Fruit fly (Drosophila melanogaster) whole organism, embryonic: ENCODE measurements around the gene Duox.

ENCODE experiments used
- Abd-B ChIP-seq: fragments of 200-800 bp; sonication (Bioruptor generic); optimal IDR thresholded peaks from 2 replicates; lab custom pipeline; 2018; ENCODE audit warnings: missing biosample characterization, mild to moderate bottlenecking, missing genetic modification characterization, moderate library complexity
- B-H1 ChIP-seq: fragments of 200-800 bp; sonication (Bioruptor generic); IDR thresholded peaks from 3 replicates; pipeline ENCODE4 v1.3.6; 2022; ENCODE audit warnings: missing biosample characterization, missing genetic modification characterization
- B-H2 ChIP-seq: fragments of 200-800 bp; sonication (Bioruptor generic); optimal IDR thresholded peaks from 2 replicates; lab custom pipeline; 2018; ENCODE audit warnings: missing biosample characterization, mild to moderate bottlenecking, missing genetic modification characterization
- CG10321 ChIP-seq: fragments of 200-800 bp; sonication (Bioruptor generic); IDR thresholded peaks from 2 replicates; pipeline ENCODE4 v1.3.6; 2022; ENCODE audit warnings: missing biosample characterization, missing genetic modification characterization
- CG10565 ChIP-seq: fragments of 200-800 bp; sonication (Bioruptor generic); optimal IDR thresholded peaks from 3 replicates; lab custom pipeline; 2016; ENCODE audit warnings: missing biosample characterization, mild to moderate bottlenecking, missing genetic modification characterization
- CG11093 ChIP-seq: fragments of 200-800 bp; sonication (Bioruptor generic); IDR thresholded peaks from 3 replicates; pipeline ENCODE4 v1.3.6; 2022; ENCODE audit warnings: missing biosample characterization, missing genetic modification characterization
- CG12219 ChIP-seq: fragments of 200-800 bp; sonication (Bioruptor generic); optimal IDR thresholded peaks from 3 replicates; lab custom pipeline; 2018; ENCODE audit warnings: missing biosample characterization, mild to moderate bottlenecking, missing genetic modification characterization
- CG12744 ChIP-seq: fragments of 200-800 bp; sonication (Bioruptor generic); optimal IDR thresholded peaks from 2 replicates; lab custom pipeline; 2016; ENCODE audit warnings: missing biosample characterization, missing genetic modification characterization
- CG13775 ChIP-seq: fragments of 200-800 bp; sonication (Bioruptor generic); optimal IDR thresholded peaks from 3 replicates; lab custom pipeline; 2017; ENCODE audit warnings: missing biosample characterization, mild to moderate bottlenecking, missing genetic modification characterization
- CG14050 ChIP-seq: fragments of 200-800 bp; sonication (Bioruptor generic); IDR thresholded peaks from 3 replicates; pipeline ENCODE4 v1.3.6; 2022; ENCODE audit warnings: missing biosample characterization, missing genetic modification characterization
- CG1529 ChIP-seq: fragments of 200-800 bp; sonication (Bioruptor generic); optimal IDR thresholded peaks from 3 replicates; lab custom pipeline; 2018; ENCODE audit warnings: missing biosample characterization, missing genetic modification characterization
- CG15479 ChIP-seq: fragments of 200-800 bp; sonication (Bioruptor generic); optimal IDR thresholded peaks from 3 replicates; lab custom pipeline; 2019; ENCODE audit warnings: missing biosample characterization, mild to moderate bottlenecking, missing genetic modification characterization, moderate library complexity
- CG17912 ChIP-seq: fragments of 200-800 bp; sonication (Bioruptor generic); optimal IDR thresholded peaks from 2 replicates; lab custom pipeline; 2018; ENCODE audit warnings: missing biosample characterization, mild to moderate bottlenecking, missing genetic modification characterization
- CG18011 ChIP-seq: fragments of 200-800 bp; sonication (Bioruptor generic); optimal IDR thresholded peaks from 2 replicates; lab custom pipeline; 2017; ENCODE audit warnings: missing biosample characterization, missing genetic modification characterization, mild to moderate bottlenecking, moderate library complexity, missing genotype
- CG2199 ChIP-seq: fragments of 200-800 bp; sonication (Bioruptor generic); IDR thresholded peaks from 3 replicates; pipeline ENCODE4 v1.3.6; 2022; ENCODE audit warnings: missing biosample characterization, missing genetic modification characterization
- CG30020 ChIP-seq: fragments of 200-800 bp; optimal IDR thresholded peaks from 2 replicates; lab custom pipeline; 2019; ENCODE audit warnings: missing biosample characterization, mild to moderate bottlenecking, missing genetic modification characterization, moderate library complexity
- CG30403 ChIP-seq: fragments of 200-800 bp; sonication (Bioruptor generic); optimal IDR thresholded peaks from 3 replicates; lab custom pipeline; 2016; ENCODE audit warnings: missing biosample characterization, missing genetic modification characterization
- CG3281 ChIP-seq: fragments of 200-800 bp; sonication (Bioruptor generic); optimal IDR thresholded peaks from 3 replicates; lab custom pipeline; 2017; ENCODE audit warnings: missing biosample characterization, mild to moderate bottlenecking, missing genetic modification characterization
- CG34224 ChIP-seq: fragments of 200-800 bp; sonication (Bioruptor generic); IDR thresholded peaks from 3 replicates; pipeline ENCODE4 v1.3.6; 2022; ENCODE audit warnings: missing biosample characterization, missing genetic modification characterization; ENCODE audit not compliant: partially characterized antibody
- CG7963 ChIP-seq: fragments of 200-800 bp; sonication (Bioruptor generic); IDR thresholded peaks from 3 replicates; pipeline ENCODE4 v1.3.6; 2022; ENCODE audit warnings: missing biosample characterization, missing genetic modification characterization; ENCODE audit not compliant: partially characterized antibody
- CG8924 ChIP-seq: fragments of 200-800 bp; optimal IDR thresholded peaks from 3 replicates; lab custom pipeline; 2019; ENCODE audit warnings: missing biosample characterization, mild to moderate bottlenecking, missing genetic modification characterization, moderate library complexity
- CG9609 ChIP-seq: fragments of 200-800 bp; sonication (Bioruptor generic); optimal IDR thresholded peaks from 3 replicates; lab custom pipeline; 2016; ENCODE audit warnings: missing biosample characterization, missing genetic modification characterization
- CTCF ChIP-seq: fragments of 200-800 bp; sonication (Bioruptor generic); optimal IDR thresholded peaks from 2 replicates; lab custom pipeline; 2017; ENCODE audit warnings: missing biosample characterization, mild to moderate bottlenecking, missing genetic modification characterization, moderate library complexity
- Camta ChIP-seq: fragments of 200-800 bp; sonication (Bioruptor generic); optimal IDR thresholded peaks from 2 replicates; lab custom pipeline; 2016; ENCODE audit warnings: missing biosample characterization, missing genetic modification characterization
- D ChIP-seq, 2 experiments: fragments of 200-800 bp in 1 of 2; fragments of >200 bp in 1 of 2; sonication (Bioruptor generic) in 1 of 2; optimal IDR thresholded peaks; 2 replicates in 1 of 2; 3 replicates in 1 of 2; lab custom pipeline; 2017; ENCODE audit warnings: mild to moderate bottlenecking in 1 of 2, missing biosample characterization in 1 of 2, missing genetic modification characterization in 1 of 2, missing genetic modification reagents in 1 of 2
- D19B ChIP-seq: fragments of 200-800 bp; sonication (Bioruptor generic); optimal IDR thresholded peaks from 2 replicates; lab custom pipeline; 2017; ENCODE audit warnings: missing biosample characterization, mild to moderate bottlenecking, missing genetic modification characterization
- Fer2 ChIP-seq: fragments of 200-800 bp; sonication (Bioruptor generic); optimal IDR thresholded peaks from 2 replicates; lab custom pipeline; 2018; ENCODE audit warnings: missing biosample characterization, mild to moderate bottlenecking, missing genetic modification characterization, moderate library complexity
- H15 ChIP-seq: fragments of 200-800 bp; sonication (Bioruptor generic); IDR thresholded peaks from 3 replicates; pipeline ENCODE4 v1.3.6; 2022; ENCODE audit warnings: missing biosample characterization, missing genetic modification characterization
- HmgZ ChIP-seq: fragments of 200-800 bp; sonication (Bioruptor generic); optimal IDR thresholded peaks from 2 replicates; lab custom pipeline; 2018; ENCODE audit warnings: missing biosample characterization, mild to moderate bottlenecking, missing genetic modification characterization
- Oli ChIP-seq: fragments of 200-800 bp; sonication (Bioruptor generic); optimal IDR thresholded peaks from 2 replicates; lab custom pipeline; 2018; ENCODE audit warnings: missing biosample characterization, mild to moderate bottlenecking, missing genetic modification characterization, moderate library complexity
- Sry-β ChIP-seq: fragments of 200-800 bp; sonication (Bioruptor generic); optimal IDR thresholded peaks from 2 replicates; lab custom pipeline; 2018; ENCODE audit warnings: missing biosample characterization, mild to moderate bottlenecking, missing genetic modification characterization, moderate library complexity
- Trl ChIP-seq, 3 experiments: fragments of >200 bp in 2 of 3; fragments of 200-800 bp in 1 of 3; sonication (Bioruptor generic) in 1 of 3; optimal IDR thresholded peaks; 2 replicates in 1 of 3; 3 replicates in 2 of 3; lab custom pipeline; 2016 to 2017; ENCODE audit warnings: missing biosample characterization in 1 of 3, missing genetic modification characterization in 1 of 3
- Vsx1 ChIP-seq: fragments of 200-800 bp; sonication (Bioruptor generic); optimal IDR thresholded peaks from 2 replicates; lab custom pipeline; 2017; ENCODE audit warnings: missing biosample characterization, mild to moderate bottlenecking, missing genetic modification characterization, missing genetic modification reagents
- ato ChIP-seq: fragments of 200-800 bp; sonication (Bioruptor generic); IDR thresholded peaks from 2 replicates; pipeline ENCODE4 v1.3.6; 2022; ENCODE audit warnings: missing biosample characterization, missing genetic modification characterization; ENCODE audit not compliant: partially characterized antibody
- bsh ChIP-seq, 2 experiments: fragments of 200-800 bp; sonication (Bioruptor generic); optimal IDR thresholded peaks; 2 replicates each; lab custom pipeline; 2017 to 2018; ENCODE audit warnings: mild to moderate bottlenecking in 2 of 2, missing biosample characterization in 2 of 2, missing genetic modification characterization in 2 of 2, moderate library complexity in 1 of 2
- dimm ChIP-seq: fragments of 200-800 bp; sonication (Bioruptor generic); IDR thresholded peaks from 2 replicates; pipeline ENCODE4 v1.3.6; 2022; ENCODE audit warnings: missing biosample characterization, missing genetic modification characterization
- fd3F ChIP-seq: fragments of 200-800 bp; sonication (Bioruptor generic); optimal IDR thresholded peaks from 2 replicates; lab custom pipeline; 2018; ENCODE audit warnings: missing biosample characterization, mild to moderate bottlenecking, missing genetic modification characterization, moderate library complexity
- hb ChIP-seq: fragments of 200-800 bp; sonication (Bioruptor generic); IDR thresholded peaks from 3 replicates; pipeline ENCODE4 v1.3.6; 2022; ENCODE audit warnings: missing biosample characterization, missing genetic modification characterization; ENCODE audit not compliant: partially characterized antibody
- ken ChIP-seq: fragments of 200-800 bp; sonication (Bioruptor generic); IDR thresholded peaks from 3 replicates; pipeline ENCODE4 v1.3.6; 2022; ENCODE audit warnings: missing biosample characterization, missing genetic modification characterization
- kni ChIP-seq: fragments of 200-800 bp; sonication (Bioruptor generic); optimal IDR thresholded peaks from 3 replicates; lab custom pipeline; 2017; ENCODE audit warnings: mild to moderate bottlenecking, missing biosample characterization, missing genetic modification reagents, missing genetic modification characterization
- mirr ChIP-seq: fragments of 200-800 bp; sonication (Bioruptor generic); optimal IDR thresholded peaks from 3 replicates; lab custom pipeline; 2018; ENCODE audit warnings: missing biosample characterization, mild to moderate bottlenecking, missing genetic modification characterization
- oc ChIP-seq: fragments of 200-800 bp; sonication (Bioruptor generic); optimal IDR thresholded peaks from 2 replicates; lab custom pipeline; 2018; ENCODE audit warnings: missing biosample characterization, mild to moderate bottlenecking, missing genetic modification characterization, moderate library complexity
- phol ChIP-seq: fragments of 200-800 bp; sonication (Bioruptor generic); optimal IDR thresholded peaks from 3 replicates; lab custom pipeline; 2018; ENCODE audit warnings: missing biosample characterization, mild to moderate bottlenecking, missing genetic modification characterization, moderate library complexity
- repo ChIP-seq: fragments of 200-800 bp; sonication (Bioruptor generic); optimal IDR thresholded peaks from 2 replicates; lab custom pipeline; 2016; ENCODE audit warnings: missing biosample characterization, missing genetic modification characterization
- row ChIP-seq: fragments of 200-800 bp; sonication (Bioruptor generic); IDR thresholded peaks from 3 replicates; pipeline ENCODE4 v1.3.6; 2022; ENCODE audit warnings: missing biosample characterization, missing genetic modification characterization
- seq ChIP-seq: fragments of 200-800 bp; sonication (Bioruptor generic); IDR thresholded peaks from 2 replicates; pipeline ENCODE4 v1.3.6; 2022; ENCODE audit warnings: missing biosample characterization, missing genetic modification characterization
- sim ChIP-seq: fragments of 200-800 bp; sonication (Bioruptor generic); IDR thresholded peaks from 2 replicates; pipeline ENCODE4 v1.3.6; 2022; ENCODE audit warnings: missing biosample characterization, missing genetic modification characterization
- slp2 ChIP-seq: fragments of 200-800 bp; sonication (Bioruptor generic); optimal IDR thresholded peaks from 2 replicates; lab custom pipeline; 2016; ENCODE audit warnings: missing biosample characterization, missing genetic modification characterization
- usp ChIP-seq: fragments of >200 bp; optimal IDR thresholded peaks from 2 replicates; lab custom pipeline; 2017; ENCODE audit warnings: missing biosample characterization, missing genetic modification characterization

The Duox gene

dm6 chr2L:2856960-2857584 is 27.0 kb upstream of the Duox start, which contains the start of gene CG2991 (continued):
- TF ChIP-seq D (optimal IDR thresholded peaks at IDR 0.05; lab: Kevin White, UChicago), result no peak
- no peak for TF ChIP-seq D (GFP tag; optimal IDR thresholded peaks at IDR 0.05; lab: Kevin White, UChicago)
- no peak for TF ChIP-seq CG9609 (GFP tag; lab: Kevin White, UChicago)
- TF ChIP-seq Trl (optimal IDR thresholded peaks at IDR 0.05; lab: Kevin White, UChicago), result no peak
- TF ChIP-seq Trl (GFP tag; optimal IDR thresholded peaks at IDR 0.05; lab: Kevin White, UChicago), result no peak
- 0 out of 3 replicates have a peak, but pooled peaks have one; percentile 10 for TF ChIP-seq ken (GFP tag; lab: Robert Waterston, UW)
- TF ChIP-seq CG12744, result no peak
- TF ChIP-seq CG10321 (GFP tag; lab: Robert Waterston, UW), result no peak
- no peak for TF ChIP-seq repo (GFP tag; lab: Kevin White, UChicago)
- TF ChIP-seq CG10565 (GFP tag; lab: Kevin White, UChicago), result no peak
- no peak for TF ChIP-seq CG11093
- TF ChIP-seq CG30020 (tag; lab: Kevin White, UChicago), result peak; percentile 77
- TF ChIP-seq Fer2 (tag; lab: Kevin White, UChicago), result no peak
- no peak for TF ChIP-seq fd3F (GFP tag; lab: Kevin White, UChicago)
- peak; percentile 64 for TF ChIP-seq B-H2
- peak; percentile 60; the same call in 2 of the 3 replicates for TF ChIP-seq row (GFP tag; lab: Robert Waterston, UW)
- peak; percentile 6 for TF ChIP-seq CG3281 (GFP tag; lab: Kevin White, UChicago)
- peak in 1 of 2 experiments; percentile 3 for TF ChIP-seq bsh (GFP tag; optimal IDR thresholded peaks at IDR 0.05; lab: Kevin White, UChicago)
- TF ChIP-seq usp, result no peak
- TF ChIP-seq ato (GFP tag; lab: Robert Waterston, UW), result peak; percentile 80
- peak; percentile 34 for TF ChIP-seq Vsx1
- TF ChIP-seq CG12219 (GFP tag; lab: Kevin White, UChicago), result no peak
- no peak for TF ChIP-seq CG18011
- TF ChIP-seq kni (GFP tag; lab: Kevin White, UChicago), result peak; percentile 51
- TF ChIP-seq D19B (GFP tag; lab: Kevin White, UChicago), result no peak
- TF ChIP-seq slp2 (GFP tag; lab: Kevin White, UChicago), result no peak
- peak; percentile 45 for TF ChIP-seq phol (tag; lab: Kevin White, UChicago)
- no peak for TF ChIP-seq CG1529 (GFP tag; lab: Kevin White, UChicago)
- TF ChIP-seq CG15479 (GFP tag; lab: Kevin White, UChicago), result no peak
- peak; percentile 53; the same call in 1 of the 3 replicates for TF ChIP-seq hb (GFP tag; lab: Robert Waterston, UW)
- TF ChIP-seq Abd-B (GFP tag; lab: Kevin White, UChicago), result peak; percentile 36
- peak; percentile 81 for TF ChIP-seq CG34224 (GFP tag; lab: Robert Waterston, UW)
- no peak for TF ChIP-seq oc (tag; lab: Kevin White, UChicago)
- peak; percentile 2 for TF ChIP-seq Sry-β (GFP tag; lab: Kevin White, UChicago)
- no peak for TF ChIP-seq CG17912
- TF ChIP-seq CG14050 (GFP tag; lab: Robert Waterston, UW), result no peak
- TF ChIP-seq Oli, result no peak
- TF ChIP-seq seq (GFP tag; lab: Robert Waterston, UW), result no peak
- TF ChIP-seq mirr (GFP tag; lab: Kevin White, UChicago), result peak; percentile 2
- peak; percentile 77 for TF ChIP-seq CG8924 (tag; lab: Kevin White, UChicago)
- TF ChIP-seq H15, result no peak
- no peak for TF ChIP-seq CG13775 (GFP tag; lab: Kevin White, UChicago)
- TF ChIP-seq Camta, result no peak
- TF ChIP-seq dimm, result no peak
- TF ChIP-seq HmgZ, result peak; percentile 80
- peak; percentile 70; the same call in 2 of the 3 replicates for TF ChIP-seq CG7963 (GFP tag; lab: Robert Waterston, UW)
- peak; percentile 56 for TF ChIP-seq CTCF (GFP tag; lab: Kevin White, UChicago)
- 0 out of 3 replicates have a peak, but pooled peaks have one; percentile 40 for TF ChIP-seq CG2199
- TF ChIP-seq B-H1 (GFP tag; lab: Robert Waterston, UW), result no peak
- no peak for TF ChIP-seq sim (GFP tag; lab: Robert Waterston, UW)
- no peak for TF ChIP-seq CG30403
